Worm (Caenorhabditis elegans) whole organism, midembryonic: ENCODE results near the gene Y69A2AR.50.
A peak's percentile ranks its signal among the peaks of the same experiment; 100 is the strongest.

Source experiments
- T22C8.4 ChIP-seq: fragments of 200-800 bp; sonication (Bioruptor generic); IDR thresholded peaks from 2 replicates; pipeline ENCODE4 v1.3.6; 2022; ENCODE audit warnings: missing genetic modification characterization, missing compliant biosample characterization
- flt-1 ChIP-seq: fragments of 200-800 bp; sonication (Bioruptor generic); IDR thresholded peaks from 2 replicates; pipeline ENCODE4 v1.3.6; 2022; ENCODE audit warnings: missing genetic modification characterization, missing compliant biosample characterization
- klf-2 ChIP-seq: fragments of 200-800 bp; sonication (Bioruptor generic); conservative IDR thresholded peaks from 2 replicates; pipeline ENCODE4 v1.3.6; 2022; ENCODE audit warnings: missing genetic modification reagents, missing genetic modification characterization, missing compliant biosample characterization
- ref-1 ChIP-seq: fragments of 200-800 bp; sonication (Bioruptor generic); conservative IDR thresholded peaks from 2 replicates; pipeline ENCODE4 v1.3.6; 2022; ENCODE audit warnings: missing genetic modification reagents, missing genetic modification characterization, missing compliant biosample characterization
- ztf-23 ChIP-seq: fragments of 200-800 bp; sonication (Bioruptor generic); IDR thresholded peaks from 2 replicates; pipeline ENCODE4 v1.3.6; 2022; ENCODE audit warnings: missing genetic modification reagents, missing genetic modification characterization, missing compliant biosample characterization

DNA sequence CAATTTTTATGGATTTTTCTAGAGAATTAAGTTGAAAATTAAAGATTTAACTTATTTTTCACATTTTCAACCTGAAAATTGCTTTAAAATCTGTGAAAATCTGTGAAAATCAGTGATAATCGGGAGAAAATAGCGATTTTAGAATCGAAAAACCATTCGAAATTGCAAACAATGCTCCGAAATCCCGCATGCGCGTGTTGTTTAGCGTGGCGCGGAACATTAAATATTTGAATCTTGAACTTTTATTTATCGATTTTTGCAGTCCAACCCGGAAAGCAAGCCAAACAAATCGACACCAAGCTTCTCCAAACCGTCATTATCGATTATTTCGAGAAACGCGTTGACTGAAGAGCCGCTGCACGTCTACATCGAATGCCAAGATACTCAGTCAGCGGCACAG, 48.8 kb downstream of the Y69A2AR.50 start:
- peak; percentile 28; the same call in 1 of the 2 replicates for TF ChIP-seq T22C8.4 (GFP tag; lab: Robert Waterston, UW)
- no peak for TF ChIP-seq flt-1 (GFP tag; lab: Robert Waterston, UW)
- TF ChIP-seq ztf-23: no peak
- no peak for TF ChIP-seq ref-1 (GFP tag; lab: Robert Waterston, UW)
- TF ChIP-seq klf-2: no peak
